Worm (Caenorhabditis elegans) whole organism, L4 larva: Measurements from ENCODE around the gene nep-2.

ENCODE experiments used
- F10B5.3 ChIP-seq: sonication (generic microtip); optimal IDR thresholded peaks from 2 replicates; lab custom pipeline; 2016; ENCODE audit warnings: mild to moderate bottlenecking, missing genetic modification characterization, missing compliant biosample characterization
- F26F4.8 ChIP-seq: fragments of 200-800 bp; sonication (Bioruptor generic); conservative IDR thresholded peaks from 2 replicates; pipeline ENCODE4 v1.3.6; 2022; ENCODE audit warnings: missing genetic modification characterization, missing compliant biosample characterization
- F49E8.2 ChIP-seq: sonication (generic microtip); optimal IDR thresholded peaks from 2 replicates; lab custom pipeline; 2016; ENCODE audit warnings: missing compliant biosample characterization, mild to moderate bottlenecking, missing genetic modification characterization, borderline replicate concordance
- T26A8.4 ChIP-seq: fragments of 200-800 bp; sonication (Bioruptor generic); IDR thresholded peaks from 2 replicates; pipeline ENCODE4 v1.3.6; 2022; ENCODE audit warnings: missing genetic modification characterization, missing compliant biosample characterization
- Y105C5A.15 ChIP-seq: fragments of 200-800 bp; sonication (Bioruptor generic); IDR thresholded peaks from 2 replicates; pipeline ENCODE4 v1.3.6; 2022; ENCODE audit warnings: missing genetic modification characterization, missing compliant biosample characterization
- Y48G9A.11 ChIP-seq: fragments of 200-800 bp; sonication (Bioruptor generic); IDR thresholded peaks from 2 replicates; pipeline ENCODE4 v1.3.6; 2022; ENCODE audit warnings: missing genetic modification reagents, missing genetic modification characterization, missing compliant biosample characterization
- ZK337.2 ChIP-seq: fragments of 200-800 bp; sonication (Bioruptor generic); IDR thresholded peaks from 2 replicates; pipeline ENCODE4 v1.3.6; 2022; ENCODE audit warnings: missing genetic modification reagents, missing genetic modification characterization, missing compliant biosample characterization
- aha-1 ChIP-seq: fragments of 150-350 bp; peaks from one replicate; lab custom pipeline; 2014; ENCODE audit warnings: missing biosample characterization, missing genetic modification characterization
- ama-1 ChIP-seq: fragments of 150-350 bp; optimal IDR thresholded peaks from 2 replicates; lab custom pipeline; 2014; ENCODE audit warnings: inconsistent platforms, mixed read lengths
- attf-4 ChIP-seq: sonication (generic microtip); optimal IDR thresholded peaks from 3 replicates; lab custom pipeline; 2017; ENCODE audit warnings: missing biosample characterization, missing genetic modification characterization
- ceh-82 ChIP-seq: sonication (generic microtip); optimal IDR thresholded peaks from 2 replicates; lab custom pipeline; 2017; ENCODE audit warnings: missing biosample characterization, missing genetic modification characterization
- cey-2 ChIP-seq: sonication (generic microtip); optimal IDR thresholded peaks from 3 replicates; lab custom pipeline; 2017; ENCODE audit warnings: missing genetic modification characterization, mild to moderate bottlenecking, missing compliant biosample characterization, antibody characterized with exemption, borderline replicate concordance; ENCODE audit not compliant: insufficient read depth
- ctbp-1 ChIP-seq: fragments of 200-800 bp; sonication (Bioruptor generic); IDR thresholded peaks from 2 replicates; pipeline ENCODE4 v1.3.6; 2022; ENCODE audit warnings: missing genetic modification reagents, missing genetic modification characterization, missing compliant biosample characterization
- daf-16 ChIP-seq, 3 experiments: sonication (generic microtip); optimal IDR thresholded peaks; 2 replicates each; lab custom pipeline; 2016 to 2017; ENCODE audit warnings: missing genetic modification characterization in 3 of 3, missing genetic modification reagents in 3 of 3, mild to moderate bottlenecking in 2 of 3, missing compliant biosample characterization in 2 of 3, missing biosample characterization in 1 of 3, moderate library complexity in 1 of 3
- dmd-9 ChIP-seq: fragments of 200-800 bp; sonication (Bioruptor generic); IDR thresholded peaks from 2 replicates; pipeline ENCODE4 v1.3.6; 2022; ENCODE audit warnings: missing genetic modification reagents, missing genetic modification characterization, missing compliant biosample characterization
- dpl-1 ChIP-seq: fragments of 150-350 bp; optimal IDR thresholded peaks from 2 replicates; lab custom pipeline; 2014; ENCODE audit warnings: missing biosample characterization, missing genetic modification reagents, missing genetic modification characterization
- dve-1 ChIP-seq: sonication (generic microtip); optimal IDR thresholded peaks from 2 replicates; lab custom pipeline; 2017; ENCODE audit warnings: antibody characterized with exemption, mild to moderate bottlenecking, missing genetic modification characterization, missing compliant biosample characterization; ENCODE audit not compliant: insufficient read depth
- egl-43 ChIP-seq: fragments of 200-800 bp; sonication (Bioruptor generic); IDR thresholded peaks from 2 replicates; pipeline ENCODE4 v1.3.6; 2022; ENCODE audit warnings: missing genetic modification reagents, missing genetic modification characterization, missing compliant biosample characterization
- fos-1 ChIP-seq: fragments of 150-350 bp; optimal IDR thresholded peaks from 2 replicates; lab custom pipeline; 2014; ENCODE audit warnings: missing biosample characterization, missing genetic modification characterization
- hif-1 ChIP-seq, 2 experiments: sonication (generic microtip); optimal IDR thresholded peaks; 2 replicates each; lab custom pipeline; 2016 to 2017; ENCODE audit warnings: missing compliant biosample characterization in 2 of 2, missing genetic modification characterization in 2 of 2, missing genetic modification reagents in 2 of 2, missing genotype in 2 of 2, mild to moderate bottlenecking in 1 of 2
- hlh-11 ChIP-seq: fragments of 200-800 bp; sonication (Bioruptor generic); optimal IDR thresholded peaks from 2 replicates; lab custom pipeline; 2018; ENCODE audit warnings: mild to moderate bottlenecking, missing genetic modification characterization, missing compliant biosample characterization
- hlh-30 ChIP-seq: sonication (generic microtip); optimal IDR thresholded peaks from 2 replicates; lab custom pipeline; 2017; ENCODE audit warnings: antibody characterized with exemption, mild to moderate bottlenecking, missing genetic modification characterization, missing compliant biosample characterization; ENCODE audit not compliant: insufficient read depth
- hmg-1.1 ChIP-seq: fragments of 200-800 bp; sonication (Bioruptor generic); IDR thresholded peaks from 2 replicates; pipeline ENCODE4 v1.3.6; 2022; ENCODE audit warnings: missing genetic modification reagents, missing genetic modification characterization, missing compliant biosample characterization
- jun-1 ChIP-seq: fragments of 150-350 bp; optimal IDR thresholded peaks from 2 replicates; lab custom pipeline; 2014; ENCODE audit warnings: missing biosample characterization, missing genetic modification reagents, missing genetic modification characterization
- lin-1 ChIP-seq: fragments of 200-800 bp; sonication (Bioruptor generic); IDR thresholded peaks from 2 replicates; pipeline ENCODE4 v1.3.6; 2022; ENCODE audit warnings: missing genetic modification reagents, missing genetic modification characterization, missing compliant biosample characterization
- lsy-2 ChIP-seq, 2 experiments: fragments of 150-350 bp in 1 of 2; sonication (generic microtip) in 1 of 2; optimal IDR thresholded peaks; 2 replicates each; lab custom pipeline; 2014 to 2017; ENCODE audit warnings: missing biosample characterization in 2 of 2, missing genetic modification characterization in 2 of 2
- madf-5 ChIP-seq, 2 experiments: fragments of 200-800 bp; sonication (Bioruptor generic); IDR thresholded peaks; 2 replicates each; pipeline ENCODE4 v1.3.6; 2022; ENCODE audit warnings: missing compliant biosample characterization in 2 of 2, missing genetic modification characterization in 2 of 2
- mep-1 ChIP-seq: fragments of 150-350 bp; sonication (generic microtip); optimal IDR thresholded peaks from 3 replicates; lab custom pipeline; 2014; ENCODE audit warnings: missing biosample characterization, missing genetic modification characterization
- mxl-2 ChIP-seq: fragments of 200-800 bp; sonication (Bioruptor generic); conservative IDR thresholded peaks from 2 replicates; pipeline ENCODE4 v1.3.6; 2022; ENCODE audit warnings: missing genetic modification reagents, missing genetic modification characterization, missing compliant biosample characterization
- nhr-102 ChIP-seq: sonication (generic microtip); optimal IDR thresholded peaks from 2 replicates; lab custom pipeline; 2016; ENCODE audit warnings: mild to moderate bottlenecking, missing genetic modification characterization, moderate library complexity, missing compliant biosample characterization
- nhr-111 ChIP-seq: fragments of 200-800 bp; sonication (Bioruptor generic); optimal IDR thresholded peaks from 2 replicates; lab custom pipeline; 2018; ENCODE audit warnings: mild to moderate bottlenecking, missing genetic modification characterization, missing compliant biosample characterization
- nhr-237 ChIP-seq: sonication (generic microtip); optimal IDR thresholded peaks from 2 replicates; lab custom pipeline; 2017; ENCODE audit warnings: missing biosample characterization, missing genetic modification characterization
- nhr-41 ChIP-seq: fragments of 200-800 bp; sonication (Bioruptor generic); IDR thresholded peaks from 2 replicates; pipeline ENCODE4 v1.3.6; 2022; ENCODE audit warnings: missing genetic modification reagents, missing genetic modification characterization, missing compliant biosample characterization
- nhr-76 ChIP-seq: fragments of 150-350 bp; optimal IDR thresholded peaks from 2 replicates; lab custom pipeline; 2014; ENCODE audit warnings: missing biosample characterization, missing genetic modification characterization
- nhr-77 ChIP-seq: fragments of 150-350 bp; optimal IDR thresholded peaks from 2 replicates; lab custom pipeline; 2014; ENCODE audit warnings: missing biosample characterization, missing genetic modification characterization
- pha-4 ChIP-seq, 2 experiments: fragments of 150-350 bp in 1 of 2; fragments of 200-800 bp in 1 of 2; sonication (Bioruptor generic) in 1 of 2; IDR thresholded peaks in 1 of 2; optimal IDR thresholded peaks in 1 of 2; 2 replicates each; pipeline versions ENCODE4 v1.3.6 to Lab custom; 2014 to 2022; ENCODE audit warnings: missing genetic modification characterization in 2 of 2, missing genetic modification reagents in 2 of 2, missing biosample characterization in 1 of 2, missing compliant biosample characterization in 1 of 2
- php-3 ChIP-seq: fragments of 200-800 bp; sonication (Bioruptor generic); IDR thresholded peaks from 2 replicates; pipeline ENCODE4 v1.3.6; 2022; ENCODE audit warnings: missing genetic modification reagents, missing genetic modification characterization, missing compliant biosample characterization
- pqm-1 ChIP-seq: sonication (generic microtip); optimal IDR thresholded peaks from 2 replicates; lab custom pipeline; 2017; ENCODE audit warnings: missing biosample characterization, missing genetic modification characterization
- rbr-2 ChIP-seq: sonication (generic microtip); optimal IDR thresholded peaks from 2 replicates; lab custom pipeline; 2016; ENCODE audit warnings: missing genotype, missing genetic modification characterization, missing compliant biosample characterization
- snpc-1.2 ChIP-seq: fragments of 200-800 bp; sonication (Bioruptor generic); IDR thresholded peaks from 2 replicates; pipeline ENCODE4 v1.3.6; 2022; ENCODE audit warnings: missing genetic modification reagents, missing genetic modification characterization, missing compliant biosample characterization
- tra-1 ChIP-seq: fragments of 200-800 bp; sonication (Bioruptor generic); IDR thresholded peaks from 2 replicates; pipeline ENCODE4 v1.3.6; 2022; ENCODE audit warnings: missing genetic modification reagents, missing genetic modification characterization, missing compliant biosample characterization
- unc-39 ChIP-seq: sonication (generic microtip); optimal IDR thresholded peaks from 2 replicates; lab custom pipeline; 2017; ENCODE audit warnings: missing biosample characterization, missing genetic modification characterization
- unc-62 ChIP-seq, 3 experiments: fragments of 150-350 bp in 1 of 3; sonication (generic microtip); optimal IDR thresholded peaks in 2 of 3; peaks in 1 of 3; 1 replicate in 1 of 3; 2 replicates in 2 of 3; lab custom pipeline; 2014 to 2017; ENCODE audit warnings: missing biosample characterization in 3 of 3, missing genetic modification characterization in 3 of 3, missing genetic modification reagents in 3 of 3, missing genotype in 1 of 3
- vab-7 ChIP-seq: fragments of 200-800 bp; sonication (Bioruptor generic); IDR thresholded peaks from 2 replicates; pipeline ENCODE4 v1.3.6; 2022; ENCODE audit warnings: missing genetic modification reagents, missing genetic modification characterization, missing compliant biosample characterization
- zfp-2 ChIP-seq: sonication (generic microtip); optimal IDR thresholded peaks from 2 replicates; lab custom pipeline; 2016; ENCODE audit warnings: mild to moderate bottlenecking, missing genetic modification characterization, missing compliant biosample characterization
- zfp-3 ChIP-seq: fragments of 200-800 bp; sonication (Bioruptor generic); conservative IDR thresholded peaks from 2 replicates; pipeline ENCODE4 v1.3.6; 2022; ENCODE audit warnings: missing genetic modification reagents, missing genetic modification characterization, missing compliant biosample characterization
- zip-11 ChIP-seq: fragments of 200-800 bp; sonication (Bioruptor generic); IDR thresholded peaks from 2 replicates; pipeline ENCODE4 v1.3.6; 2022; ENCODE audit warnings: missing genetic modification characterization, missing compliant biosample characterization
- ztf-11 ChIP-seq: fragments of 150-350 bp; optimal IDR thresholded peaks from 2 replicates; lab custom pipeline; 2014; ENCODE audit warnings: missing biosample characterization, missing genetic modification characterization

Gene nep-2

ce11 chrII:2747956-2748621 is 22.5 kb upstream of the nep-2 start (continued):
- no peak for TF ChIP-seq dmd-9 (GFP tag; lab: Robert Waterston, UW)
- no peak for TF ChIP-seq zip-11 (GFP tag; lab: Robert Waterston, UW)
- no peak for TF ChIP-seq nhr-76
- TF ChIP-seq F49E8.2 (tag; lab: Kevin White, UChicago) = no peak
- TF ChIP-seq pha-4 (GFP tag; IDR thresholded peaks at IDR 0.05; lab: Robert Waterston, UW) = no peak
- no peak for TF ChIP-seq pha-4 (tag; optimal IDR thresholded peaks at IDR 0.05; lab: Kevin White, UChicago)
- peak; percentile 60; the same call in 1 of the 2 replicates for TF ChIP-seq ctbp-1 (GFP tag; lab: Robert Waterston, UW)
- TF ChIP-seq zfp-3 = no peak
- no peak for TF ChIP-seq nhr-111 (GFP tag; lab: Kevin White, UChicago)
- TF ChIP-seq ZK337.2 = no peak
- no peak for TF ChIP-seq dve-1 (tag; lab: Kevin White, UChicago)
- TF ChIP-seq daf-16 (GFP tag; optimal IDR thresholded peaks at IDR 0.05; lab: Kevin White, UChicago) = no peak
- TF ChIP-seq daf-16 (tag; optimal IDR thresholded peaks at IDR 0.05; lab: Kevin White, UChicago) = no peak
- TF ChIP-seq aha-1 (tag; lab: Kevin White, UChicago) = no peak
- TF ChIP-seq nhr-237 (tag; lab: Kevin White, UChicago) = no peak
- TF ChIP-seq vab-7 (GFP tag; lab: Robert Waterston, UW) = no peak
- TF ChIP-seq cey-2 (tag; lab: Kevin White, UChicago) = no peak
- no peak for TF ChIP-seq mep-1 (tag; lab: Kevin White, UChicago)
- TF ChIP-seq ama-1 (lab: Kevin White, UChicago) = no peak
- TF ChIP-seq fos-1 (tag; lab: Kevin White, UChicago) = no peak
- no peak for TF ChIP-seq T26A8.4 (GFP tag; lab: Robert Waterston, UW)
- TF ChIP-seq ztf-11 = no peak
- TF ChIP-seq hmg-1.1 = peak; percentile 55; the same call in 1 of the 2 replicates
- no peak for TF ChIP-seq tra-1
- peak; percentile 5 for TF ChIP-seq dpl-1 (GFP tag; lab: Kevin White, UChicago)
- TF ChIP-seq jun-1 (tag; lab: Kevin White, UChicago) = no peak
- TF ChIP-seq F10B5.3 (tag; lab: Kevin White, UChicago) = no peak
- TF ChIP-seq egl-43 = peak; percentile 33; the same call in 1 of the 2 replicates
- TF ChIP-seq ceh-82 (tag; lab: Kevin White, UChicago) = no peak
- TF ChIP-seq Y105C5A.15 (GFP tag; lab: Robert Waterston, UW) = no peak
- TF ChIP-seq lin-1 = no peak
- TF ChIP-seq php-3 (GFP tag; lab: Robert Waterston, UW) = no peak
- peak in 1 of 2 experiments; percentile 33 for TF ChIP-seq hif-1 (tag; optimal IDR thresholded peaks at IDR 0.05; lab: Kevin White, UChicago)
- TF ChIP-seq attf-4 (tag; lab: Kevin White, UChicago) = no peak
- TF ChIP-seq snpc-1.2 (GFP tag; lab: Robert Waterston, UW) = no peak
- no peak for TF ChIP-seq nhr-102 (tag; lab: Kevin White, UChicago)
- no peak for TF ChIP-seq zfp-2 (tag; lab: Kevin White, UChicago)
- peak in 1 of 2 experiments; percentile 99 for TF ChIP-seq unc-62 (GFP tag; optimal IDR thresholded peaks at IDR 0.05 in 1 of 2; lab: Kevin White, UChicago)
- TF ChIP-seq unc-62 (tag; optimal IDR thresholded peaks at IDR 0.05; lab: Kevin White, UChicago) = no peak
- no peak for TF ChIP-seq unc-39 (tag; lab: Kevin White, UChicago)
- peak; percentile 73 for TF ChIP-seq rbr-2
- TF ChIP-seq madf-5 (GFP tag; IDR thresholded peaks at IDR 0.05; lab: Robert Waterston, UW) = no peak
- no peak for TF ChIP-seq hlh-30
- TF ChIP-seq nhr-77 (tag; lab: Kevin White, UChicago) = no peak
- TF ChIP-seq nhr-41 (GFP tag; lab: Robert Waterston, UW) = no peak
- TF ChIP-seq Y48G9A.11 = no peak
- TF ChIP-seq hlh-11 (tag; lab: Kevin White, UChicago) = peak; percentile 27
- peak in 1 of 2 experiments; percentile 58 for TF ChIP-seq lsy-2 (tag; optimal IDR thresholded peaks at IDR 0.05; lab: Kevin White, UChicago)
- no peak for TF ChIP-seq F26F4.8 (GFP tag; lab: Robert Waterston, UW)
- no peak for TF ChIP-seq mxl-2 (GFP tag; lab: Robert Waterston, UW)
- TF ChIP-seq pqm-1 (tag; lab: Kevin White, UChicago) = no peak
